Fruit fly (Drosophila melanogaster): ENCODE data around the gene CG12155.

DNA sequence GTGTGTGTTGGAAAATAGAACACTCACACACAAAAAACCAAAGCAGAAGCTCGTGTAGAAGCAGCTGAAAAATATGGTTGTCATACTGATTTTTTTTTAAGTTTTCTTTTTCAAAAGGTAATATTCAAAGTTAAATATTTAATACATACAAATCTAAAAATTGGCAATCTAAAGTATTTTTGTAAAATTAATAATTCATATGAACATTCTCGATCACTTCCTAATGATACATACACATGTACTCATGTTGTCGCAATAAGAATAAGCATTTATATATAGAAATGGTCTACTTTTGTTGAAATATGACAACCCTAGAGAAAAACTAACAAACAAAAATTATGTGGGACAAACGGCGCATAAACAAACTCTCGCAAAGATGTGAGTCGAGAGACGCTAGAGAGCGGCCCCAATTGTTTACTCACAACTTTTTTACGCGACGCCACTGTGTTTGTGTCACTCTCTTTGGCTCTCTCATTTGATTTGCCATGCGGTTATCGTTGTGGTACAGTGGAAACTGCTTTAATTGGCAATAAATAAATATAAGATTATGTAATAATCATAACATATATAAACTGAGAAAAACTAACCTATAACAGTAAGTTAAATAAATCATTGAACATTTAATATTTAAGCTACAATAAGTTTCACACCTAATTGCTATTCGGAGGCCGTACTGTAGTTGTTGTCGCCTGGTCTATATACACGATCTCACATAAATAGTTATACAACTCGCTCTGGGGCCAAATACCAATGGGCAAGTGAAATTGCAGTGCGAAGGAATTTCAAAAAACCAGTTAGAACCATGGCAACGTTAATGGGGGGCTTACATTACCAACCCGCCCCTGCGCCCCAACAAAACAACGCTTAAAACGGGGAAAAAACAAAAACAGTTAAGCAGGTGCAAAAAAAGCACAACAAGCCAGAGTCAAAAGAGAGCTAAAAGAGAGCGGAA lies 21.9 kb upstream of the CG12155 start:
- TF ChIP-seq CG8478 (optimal IDR thresholded peaks at IDR 0.05) (no peak), psq (optimal IDR thresholded peaks at IDR 0.05) (no peak)

Measured in whole organism.